Worm (Caenorhabditis elegans) whole organism, L4 larva: Measurements from ENCODE around the gene F42C5.6.

Source experiments
- F26F4.8 ChIP-seq: fragments of 200-800 bp; sonication (Bioruptor generic); conservative IDR thresholded peaks from 2 replicates; pipeline ENCODE4 v1.3.6; 2022; ENCODE audit warnings: missing genetic modification characterization, missing compliant biosample characterization
- F44E2.7 ChIP-seq: fragments of 200-800 bp; sonication (Bioruptor generic); IDR thresholded peaks from 2 replicates; pipeline ENCODE4 v2.1.2; 2022; ENCODE audit warnings: missing genetic modification characterization, missing compliant biosample characterization
- F49E8.2 ChIP-seq: sonication (generic microtip); optimal IDR thresholded peaks from 2 replicates; lab custom pipeline; 2016; ENCODE audit warnings: missing compliant biosample characterization, mild to moderate bottlenecking, missing genetic modification characterization, borderline replicate concordance
- Y5F2A.4 ChIP-seq: fragments of 200-800 bp; sonication (Bioruptor generic); optimal IDR thresholded peaks from 2 replicates; lab custom pipeline; 2018; ENCODE audit warnings: mild to moderate bottlenecking, missing genetic modification characterization, missing compliant biosample characterization
- Y75B8A.6 ChIP-seq: fragments of 200-800 bp; sonication (Bioruptor generic); IDR thresholded peaks from 2 replicates; pipeline ENCODE4 v1.3.6; 2022; ENCODE audit warnings: missing genetic modification reagents, missing genetic modification characterization, missing compliant biosample characterization
- aha-1 ChIP-seq: fragments of 150-350 bp; peaks from one replicate; lab custom pipeline; 2014; ENCODE audit warnings: missing biosample characterization, missing genetic modification characterization
- ceh-20 ChIP-seq: fragments of 200-800 bp; sonication (Bioruptor generic); IDR thresholded peaks from 2 replicates; pipeline ENCODE4 v1.3.6; 2022; ENCODE audit warnings: missing genetic modification reagents, missing genetic modification characterization, missing compliant biosample characterization
- ces-1 ChIP-seq: fragments of 150-350 bp; sonication (generic microtip); optimal IDR thresholded peaks from 4 replicates; lab custom pipeline; 2014; ENCODE audit warnings: missing biosample characterization, missing genetic modification reagents, missing genetic modification characterization
- ctbp-1 ChIP-seq: fragments of 200-800 bp; sonication (Bioruptor generic); IDR thresholded peaks from 2 replicates; pipeline ENCODE4 v1.3.6; 2022; ENCODE audit warnings: missing genetic modification reagents, missing genetic modification characterization, missing compliant biosample characterization
- daf-16 ChIP-seq, 3 experiments: sonication (generic microtip); optimal IDR thresholded peaks; 2 replicates each; lab custom pipeline; 2016 to 2017; ENCODE audit warnings: missing genetic modification characterization in 3 of 3, missing genetic modification reagents in 3 of 3, mild to moderate bottlenecking in 2 of 3, missing compliant biosample characterization in 2 of 3, missing biosample characterization in 1 of 3, moderate library complexity in 1 of 3
- dmd-6 ChIP-seq: fragments of 200-800 bp; sonication (Bioruptor generic); IDR thresholded peaks from 2 replicates; pipeline ENCODE4 v1.3.6; 2022; ENCODE audit warnings: missing genetic modification reagents, missing genetic modification characterization, missing compliant biosample characterization
- egl-27 ChIP-seq: sonication (generic microtip); optimal IDR thresholded peaks from 3 replicates; lab custom pipeline; 2017; ENCODE audit warnings: missing biosample characterization, missing genetic modification reagents, missing genetic modification characterization
- gei-8 ChIP-seq: fragments of 200-800 bp; sonication (Bioruptor generic); optimal IDR thresholded peaks from 2 replicates; lab custom pipeline; 2018; ENCODE audit warnings: mild to moderate bottlenecking, missing genetic modification characterization, missing compliant biosample characterization
- hlh-11 ChIP-seq: fragments of 200-800 bp; sonication (Bioruptor generic); optimal IDR thresholded peaks from 2 replicates; lab custom pipeline; 2018; ENCODE audit warnings: mild to moderate bottlenecking, missing genetic modification characterization, missing compliant biosample characterization
- hlh-30 ChIP-seq: sonication (generic microtip); optimal IDR thresholded peaks from 2 replicates; lab custom pipeline; 2017; ENCODE audit warnings: antibody characterized with exemption, mild to moderate bottlenecking, missing genetic modification characterization, missing compliant biosample characterization; ENCODE audit not compliant: insufficient read depth
- lin-1 ChIP-seq: fragments of 200-800 bp; sonication (Bioruptor generic); IDR thresholded peaks from 2 replicates; pipeline ENCODE4 v1.3.6; 2022; ENCODE audit warnings: missing genetic modification reagents, missing genetic modification characterization, missing compliant biosample characterization
- lin-13 ChIP-seq: fragments of 150-350 bp; optimal IDR thresholded peaks from 2 replicates; lab custom pipeline; 2014; ENCODE audit warnings: missing biosample characterization, missing genetic modification reagents, missing genetic modification characterization
- lin-15B ChIP-seq: fragments of 150-350 bp; sonication (generic microtip); optimal IDR thresholded peaks from 3 replicates; lab custom pipeline; 2014; ENCODE audit warnings: missing biosample characterization, missing genetic modification characterization
- lin-39 ChIP-seq: fragments of 150-350 bp; optimal IDR thresholded peaks from 2 replicates; lab custom pipeline; 2014; ENCODE audit warnings: missing biosample characterization, missing genetic modification reagents, missing genetic modification characterization
- lir-3 ChIP-seq: sonication (generic microtip); optimal IDR thresholded peaks from 2 replicates; lab custom pipeline; 2016; ENCODE audit warnings: mild to moderate bottlenecking, missing genetic modification characterization, missing compliant biosample characterization
- madf-5 ChIP-seq, 2 experiments: fragments of 200-800 bp; sonication (Bioruptor generic); IDR thresholded peaks; 2 replicates each; pipeline ENCODE4 v1.3.6; 2022; ENCODE audit warnings: missing compliant biosample characterization in 2 of 2, missing genetic modification characterization in 2 of 2
- madf-9 ChIP-seq: fragments of 200-800 bp; sonication (Bioruptor generic); conservative IDR thresholded peaks from 2 replicates; pipeline ENCODE4 v1.3.6; 2022; ENCODE audit warnings: missing genetic modification reagents, missing genetic modification characterization, missing compliant biosample characterization
- mdl-1 ChIP-seq, 2 experiments: fragments of 150-350 bp in 1 of 2; sonication (generic microtip) in 1 of 2; optimal IDR thresholded peaks; 2 replicates each; lab custom pipeline; 2014 to 2017; ENCODE audit warnings: missing biosample characterization in 2 of 2, missing genetic modification characterization in 2 of 2
- mep-1 ChIP-seq: fragments of 150-350 bp; sonication (generic microtip); optimal IDR thresholded peaks from 3 replicates; lab custom pipeline; 2014; ENCODE audit warnings: missing biosample characterization, missing genetic modification characterization
- mes-2 ChIP-seq: sonication (generic microtip); optimal IDR thresholded peaks from 2 replicates; lab custom pipeline; 2016; ENCODE audit warnings: missing genotype, mild to moderate bottlenecking, missing genetic modification characterization, missing compliant biosample characterization; ENCODE audit not compliant: poor library complexity, severe bottlenecking
- nhr-25 ChIP-seq: sonication (generic microtip); optimal IDR thresholded peaks from 2 replicates; lab custom pipeline; 2017; ENCODE audit warnings: missing genetic modification characterization, mild to moderate bottlenecking, missing compliant biosample characterization, antibody characterized with exemption, moderate library complexity, borderline replicate concordance; ENCODE audit not compliant: insufficient read depth
- nhr-28 ChIP-seq: fragments of 150-350 bp; optimal IDR thresholded peaks from 2 replicates; lab custom pipeline; 2014; ENCODE audit warnings: missing biosample characterization, missing genetic modification characterization
- nhr-41 ChIP-seq: fragments of 200-800 bp; sonication (Bioruptor generic); IDR thresholded peaks from 2 replicates; pipeline ENCODE4 v1.3.6; 2022; ENCODE audit warnings: missing genetic modification reagents, missing genetic modification characterization, missing compliant biosample characterization
- nhr-6 ChIP-seq: fragments of 150-350 bp; optimal IDR thresholded peaks from 2 replicates; lab custom pipeline; 2014; ENCODE audit warnings: missing biosample characterization, missing genetic modification characterization
- nhr-77 ChIP-seq: fragments of 150-350 bp; optimal IDR thresholded peaks from 2 replicates; lab custom pipeline; 2014; ENCODE audit warnings: missing biosample characterization, missing genetic modification characterization
- pha-4 ChIP-seq, 2 experiments: fragments of 150-350 bp in 1 of 2; fragments of 200-800 bp in 1 of 2; sonication (Bioruptor generic) in 1 of 2; IDR thresholded peaks in 1 of 2; optimal IDR thresholded peaks in 1 of 2; 2 replicates each; pipeline versions ENCODE4 v1.3.6 to Lab custom; 2014 to 2022; ENCODE audit warnings: missing genetic modification characterization in 2 of 2, missing genetic modification reagents in 2 of 2, missing biosample characterization in 1 of 2, missing compliant biosample characterization in 1 of 2
- php-3 ChIP-seq: fragments of 200-800 bp; sonication (Bioruptor generic); IDR thresholded peaks from 2 replicates; pipeline ENCODE4 v1.3.6; 2022; ENCODE audit warnings: missing genetic modification reagents, missing genetic modification characterization, missing compliant biosample characterization
- pqm-1 ChIP-seq: sonication (generic microtip); optimal IDR thresholded peaks from 2 replicates; lab custom pipeline; 2017; ENCODE audit warnings: missing biosample characterization, missing genetic modification characterization
- rbr-2 ChIP-seq: sonication (generic microtip); optimal IDR thresholded peaks from 2 replicates; lab custom pipeline; 2016; ENCODE audit warnings: missing genotype, missing genetic modification characterization, missing compliant biosample characterization
- saeg-2 ChIP-seq: fragments of 200-800 bp; sonication (Bioruptor generic); IDR thresholded peaks from 2 replicates; pipeline ENCODE4 v1.3.6; 2022; ENCODE audit warnings: missing genetic modification reagents, missing genetic modification characterization, missing compliant biosample characterization
- sdz-12 ChIP-seq: fragments of 200-800 bp; sonication (Bioruptor generic); optimal IDR thresholded peaks from 2 replicates; lab custom pipeline; 2018; ENCODE audit warnings: mild to moderate bottlenecking, missing genetic modification characterization, missing compliant biosample characterization
- skn-1 ChIP-seq: fragments of 150-350 bp; optimal IDR thresholded peaks from 2 replicates; lab custom pipeline; 2014; ENCODE audit warnings: missing biosample characterization, missing genetic modification characterization
- snpc-1.2 ChIP-seq: fragments of 200-800 bp; sonication (Bioruptor generic); IDR thresholded peaks from 2 replicates; pipeline ENCODE4 v1.3.6; 2022; ENCODE audit warnings: missing genetic modification reagents, missing genetic modification characterization, missing compliant biosample characterization
- snpc-4 ChIP-seq: fragments of 150-350 bp; optimal IDR thresholded peaks from 2 replicates; lab custom pipeline; 2014; ENCODE audit warnings: missing biosample characterization, missing genetic modification characterization
- unc-39 ChIP-seq: sonication (generic microtip); optimal IDR thresholded peaks from 2 replicates; lab custom pipeline; 2017; ENCODE audit warnings: missing biosample characterization, missing genetic modification characterization
- unc-62 ChIP-seq, 3 experiments: fragments of 150-350 bp in 1 of 3; sonication (generic microtip); optimal IDR thresholded peaks in 2 of 3; peaks in 1 of 3; 1 replicate in 1 of 3; 2 replicates in 2 of 3; lab custom pipeline; 2014 to 2017; ENCODE audit warnings: missing biosample characterization in 3 of 3, missing genetic modification characterization in 3 of 3, missing genetic modification reagents in 3 of 3, missing genotype in 1 of 3
- zag-1 ChIP-seq: fragments of 150-350 bp; optimal IDR thresholded peaks from 2 replicates; lab custom pipeline; 2014; ENCODE audit warnings: missing biosample characterization, missing genetic modification characterization
- zfp-3 ChIP-seq: fragments of 200-800 bp; sonication (Bioruptor generic); conservative IDR thresholded peaks from 2 replicates; pipeline ENCODE4 v1.3.6; 2022; ENCODE audit warnings: missing genetic modification reagents, missing genetic modification characterization, missing compliant biosample characterization
- zip-2 ChIP-seq: fragments of 150-350 bp; optimal IDR thresholded peaks from 2 replicates; lab custom pipeline; 2014; ENCODE audit warnings: missing biosample characterization, missing genetic modification characterization
- ztf-11 ChIP-seq: fragments of 150-350 bp; optimal IDR thresholded peaks from 2 replicates; lab custom pipeline; 2014; ENCODE audit warnings: missing biosample characterization, missing genetic modification characterization
- ztf-7 ChIP-seq: fragments of 150-350 bp; optimal IDR thresholded peaks from 2 replicates; lab custom pipeline; 2014; ENCODE audit warnings: missing biosample characterization, missing genetic modification characterization

F42C5.6 gene

DNA sequence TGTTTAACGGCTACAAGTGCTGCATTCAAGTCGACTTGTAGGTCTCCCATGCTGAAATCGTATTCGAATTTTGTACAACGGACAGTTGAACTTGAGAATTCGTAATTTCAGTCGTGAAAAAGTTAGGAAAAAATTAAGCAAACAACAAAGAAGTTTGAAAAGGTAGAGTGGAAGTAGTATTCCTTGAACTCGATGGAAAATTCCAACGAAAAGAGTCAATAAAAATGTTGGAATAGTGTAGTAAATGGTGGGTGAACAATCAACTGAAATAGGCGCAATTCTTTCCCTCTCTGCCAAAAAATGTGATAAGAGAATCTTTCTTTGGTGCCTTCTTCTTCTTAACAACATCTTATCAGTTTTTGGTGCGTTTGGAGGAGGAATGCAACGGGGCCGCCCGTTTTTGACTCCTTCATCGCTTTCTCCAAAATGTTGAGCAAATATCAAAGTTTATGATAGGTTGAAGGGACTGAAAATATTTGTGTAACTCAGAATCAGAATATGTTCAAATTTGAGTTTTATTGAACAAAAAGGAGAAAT is 17.8 kb upstream of the F42C5.6 start, which contains the start of gene ifo-1:
ifo-1 (minus strand) TSS at position 51 of the 537 bp plus-strand sequence.
- TF ChIP-seq nhr-28 (tag; lab: Kevin White, UChicago) (peak; percentile 81), rbr-2 (tag; lab: Kevin White, UChicago) (no peak), zfp-3 (GFP tag; lab: Robert Waterston, UW) (no peak), pha-4 (GFP tag; IDR thresholded peaks at IDR 0.05; lab: Robert Waterston, UW) (no peak), pha-4 (tag; optimal IDR thresholded peaks at IDR 0.05; lab: Kevin White, UChicago) (no peak), lin-1 (GFP tag; lab: Robert Waterston, UW) (peak; percentile 11; the same call in 1 of the 2 replicates), nhr-6 (tag; lab: Kevin White, UChicago) (peak; percentile 35), dmd-6 (GFP tag; lab: Robert Waterston, UW) (peak; percentile 79), hlh-11 (tag; lab: Kevin White, UChicago) (peak; percentile 67), pqm-1 (tag; lab: Kevin White, UChicago) (peak; percentile 99), nhr-77 (tag; lab: Kevin White, UChicago) (peak; percentile 31), daf-16 (GFP tag; optimal IDR thresholded peaks at IDR 0.05; lab: Kevin White, UChicago) (no peak), daf-16 (tag; optimal IDR thresholded peaks at IDR 0.05; lab: Kevin White, UChicago) (peak; percentile 55)
- TF ChIP-seq, all 104 proteins: peak for 8

- TF ChIP-seq unc-39 (tag; lab: Kevin White, UChicago) = no peak
- TF ChIP-seq rbr-2 (tag; lab: Kevin White, UChicago) = no peak
- no peak for TF ChIP-seq lin-15B (tag; lab: Kevin White, UChicago)
- TF ChIP-seq nhr-41 (GFP tag; lab: Robert Waterston, UW) = no peak
- TF ChIP-seq nhr-25 (tag; lab: Kevin White, UChicago) = no peak
- TF ChIP-seq Y5F2A.4 (GFP tag; lab: Kevin White, UChicago) = no peak
- peak; percentile 77 for TF ChIP-seq pqm-1 (tag; lab: Kevin White, UChicago)
- TF ChIP-seq lir-3 (tag; lab: Kevin White, UChicago) = no peak
- TF ChIP-seq lin-39 (tag; lab: Kevin White, UChicago) = no peak
- TF ChIP-seq snpc-4 (tag; lab: Kevin White, UChicago) = no peak
- peak; percentile 56 for TF ChIP-seq dmd-6 (GFP tag; lab: Robert Waterston, UW)
- no peak for TF ChIP-seq sdz-12
- TF ChIP-seq F44E2.7 (GFP tag; lab: Robert Waterston, UW) = no peak
- no peak for TF ChIP-seq snpc-1.2
- TF ChIP-seq php-3 (GFP tag; lab: Robert Waterston, UW) = no peak
- no peak for TF ChIP-seq Y75B8A.6 (GFP tag; lab: Robert Waterston, UW)
- TF ChIP-seq hlh-11 (tag; lab: Kevin White, UChicago) = peak; percentile 31
- peak in 1 of 2 experiments; percentile 74 for TF ChIP-seq unc-62 (GFP tag; optimal IDR thresholded peaks at IDR 0.05 in 1 of 2; lab: Kevin White, UChicago)
- TF ChIP-seq unc-62 (tag; optimal IDR thresholded peaks at IDR 0.05; lab: Kevin White, UChicago) = no peak
- no peak for TF ChIP-seq ceh-20 (GFP tag; lab: Robert Waterston, UW)
- TF ChIP-seq mdl-1 (tag; optimal IDR thresholded peaks at IDR 0.05; lab: Kevin White, UChicago) = no peak
- TF ChIP-seq madf-5 (GFP tag; IDR thresholded peaks at IDR 0.05; lab: Robert Waterston, UW) = no peak
- TF ChIP-seq mes-2 = no peak
- TF ChIP-seq ces-1 (GFP tag; lab: Kevin White, UChicago) = no peak
- TF ChIP-seq lin-13 (GFP tag; lab: Kevin White, UChicago) = no peak
- peak; percentile 36 for TF ChIP-seq nhr-28 (tag; lab: Kevin White, UChicago)
- TF ChIP-seq daf-16 (GFP tag; optimal IDR thresholded peaks at IDR 0.05; lab: Kevin White, UChicago) = no peak
- TF ChIP-seq daf-16 (tag; optimal IDR thresholded peaks at IDR 0.05; lab: Kevin White, UChicago) = peak; percentile 50
- TF ChIP-seq ctbp-1 = no peak
- no peak for TF ChIP-seq madf-9
- no peak for TF ChIP-seq skn-1 (tag; lab: Kevin White, UChicago)
- no peak for TF ChIP-seq F49E8.2 (tag; lab: Kevin White, UChicago)
- no peak for TF ChIP-seq egl-27 (tag; lab: Kevin White, UChicago)
- TF ChIP-seq hlh-30 (tag; lab: Kevin White, UChicago) = no peak
- no peak for TF ChIP-seq ztf-7 (tag; lab: Kevin White, UChicago)
- no peak for TF ChIP-seq F26F4.8 (GFP tag; lab: Robert Waterston, UW)
- no peak for TF ChIP-seq gei-8 (GFP tag; lab: Kevin White, UChicago)
- TF ChIP-seq saeg-2 = no peak
- TF ChIP-seq ztf-11 (tag; lab: Kevin White, UChicago) = no peak
- TF ChIP-seq zip-2 = no peak
- no peak for TF ChIP-seq mep-1 (tag; lab: Kevin White, UChicago)
- no peak for TF ChIP-seq zag-1 (tag; lab: Kevin White, UChicago)
- peak; percentile 62 for TF ChIP-seq aha-1 (tag; lab: Kevin White, UChicago)
These were observed 16.8 kb upstream of the F42C5.6 start for ce11 chrIV:7325698-7326097.
